Fruit fly (Drosophila melanogaster) whole organism, embryonic: Measurements from ENCODE around the gene Srg3.
A peak's percentile ranks its signal among the peaks of the same experiment; 100 is the strongest.

ENCODE experiments used
- Abd-B ChIP-seq: fragments of 200-800 bp; sonication (Bioruptor generic); optimal IDR thresholded peaks from 2 replicates; lab custom pipeline; 2018; ENCODE audit warnings: missing biosample characterization, mild to moderate bottlenecking, missing genetic modification characterization, moderate library complexity
- Asciz ChIP-seq: fragments of 200-800 bp; sonication (Bioruptor generic); optimal IDR thresholded peaks from 2 replicates; lab custom pipeline; 2017; ENCODE audit warnings: missing biosample characterization, mild to moderate bottlenecking, missing genetic modification characterization, missing genetic modification reagents
- Blimp-1 ChIP-seq: fragments of 200-800 bp; sonication (Bioruptor generic); optimal IDR thresholded peaks from 3 replicates; lab custom pipeline; 2018; ENCODE audit warnings: missing biosample characterization, missing genetic modification characterization, mild to moderate bottlenecking, moderate library complexity, missing genetic modification reagents
- CG10209 ChIP-seq: fragments of 200-800 bp; sonication (Bioruptor generic); optimal IDR thresholded peaks from 3 replicates; lab custom pipeline; 2017; ENCODE audit warnings: missing biosample characterization, mild to moderate bottlenecking, missing genetic modification characterization, missing genetic modification reagents
- CG10274 ChIP-seq: fragments of 200-800 bp; sonication (Bioruptor generic); optimal IDR thresholded peaks from 3 replicates; lab custom pipeline; 2017; ENCODE audit warnings: missing biosample characterization, mild to moderate bottlenecking, missing genetic modification characterization
- CG12071 ChIP-seq: fragments of 200-800 bp; sonication (Bioruptor generic); optimal IDR thresholded peaks from 3 replicates; lab custom pipeline; 2018; ENCODE audit warnings: missing biosample characterization, mild to moderate bottlenecking, missing genetic modification characterization
- CG12299 ChIP-seq: fragments of 200-800 bp; sonication (Bioruptor generic); optimal IDR thresholded peaks from 2 replicates; lab custom pipeline; 2018; ENCODE audit warnings: missing biosample characterization, mild to moderate bottlenecking, missing genetic modification characterization
- CG14014 ChIP-seq: fragments of 200-800 bp; sonication (Bioruptor generic); IDR thresholded peaks from 2 replicates; pipeline ENCODE4 v1.3.6; 2022; ENCODE audit warnings: missing biosample characterization, missing genetic modification characterization
- CG15011 ChIP-seq: fragments of 200-800 bp; sonication (Bioruptor generic); optimal IDR thresholded peaks from 3 replicates; lab custom pipeline; 2018; ENCODE audit warnings: missing biosample characterization, mild to moderate bottlenecking, missing genetic modification characterization
- CG15479 ChIP-seq: fragments of 200-800 bp; sonication (Bioruptor generic); optimal IDR thresholded peaks from 3 replicates; lab custom pipeline; 2019; ENCODE audit warnings: missing biosample characterization, mild to moderate bottlenecking, missing genetic modification characterization, moderate library complexity
- CG15601 ChIP-seq: fragments of 200-800 bp; sonication (Bioruptor generic); optimal IDR thresholded peaks from 3 replicates; lab custom pipeline; 2019; ENCODE audit warnings: missing biosample characterization, mild to moderate bottlenecking, missing genetic modification characterization, moderate library complexity
- CG1647 ChIP-seq: fragments of 200-800 bp; sonication (Bioruptor generic); optimal IDR thresholded peaks from 3 replicates; lab custom pipeline; 2016; ENCODE audit warnings: missing biosample characterization, missing genetic modification characterization
- CG16813 ChIP-seq: fragments of 200-800 bp; sonication (Bioruptor generic); IDR thresholded peaks from 3 replicates; pipeline ENCODE4 v1.3.6; 2022; ENCODE audit warnings: missing biosample characterization, missing genetic modification characterization; ENCODE audit not compliant: partially characterized antibody
- CG18011 ChIP-seq: fragments of 200-800 bp; sonication (Bioruptor generic); optimal IDR thresholded peaks from 2 replicates; lab custom pipeline; 2017; ENCODE audit warnings: missing biosample characterization, missing genetic modification characterization, mild to moderate bottlenecking, moderate library complexity, missing genotype
- CG2712 ChIP-seq: fragments of 200-800 bp; optimal IDR thresholded peaks from 3 replicates; lab custom pipeline; 2019; ENCODE audit warnings: missing biosample characterization, mild to moderate bottlenecking, missing genetic modification characterization, moderate library complexity
- CG3407 ChIP-seq: fragments of 200-800 bp; sonication (Bioruptor generic); optimal IDR thresholded peaks from 2 replicates; lab custom pipeline; 2018; ENCODE audit warnings: missing biosample characterization, mild to moderate bottlenecking, missing genetic modification characterization
- CG42726 ChIP-seq: fragments of 200-800 bp; sonication (Bioruptor generic); IDR thresholded peaks from 2 replicates; pipeline ENCODE4 v1.3.6; 2022; ENCODE audit warnings: missing biosample characterization, missing genetic modification characterization; ENCODE audit not compliant: partially characterized antibody
- CG4282 ChIP-seq: fragments of 200-800 bp; sonication (Bioruptor generic); optimal IDR thresholded peaks from 2 replicates; lab custom pipeline; 2016; ENCODE audit warnings: missing biosample characterization, missing genetic modification characterization
- CG4424 ChIP-seq: fragments of 200-800 bp; sonication (Bioruptor generic); optimal IDR thresholded peaks from 3 replicates; lab custom pipeline; 2016; ENCODE audit warnings: missing biosample characterization, missing genetic modification characterization
- CG6683 ChIP-seq: fragments of 200-800 bp; sonication (Bioruptor generic); optimal IDR thresholded peaks from 2 replicates; lab custom pipeline; 2017; ENCODE audit warnings: missing biosample characterization, mild to moderate bottlenecking, missing genetic modification characterization, missing genetic modification reagents
- CG6854 ChIP-seq: fragments of 200-800 bp; sonication (Bioruptor generic); optimal IDR thresholded peaks from 3 replicates; lab custom pipeline; 2017; ENCODE audit warnings: missing biosample characterization, mild to moderate bottlenecking, missing genetic modification characterization
- CG7963 ChIP-seq: fragments of 200-800 bp; sonication (Bioruptor generic); IDR thresholded peaks from 3 replicates; pipeline ENCODE4 v1.3.6; 2022; ENCODE audit warnings: missing biosample characterization, missing genetic modification characterization; ENCODE audit not compliant: partially characterized antibody
- CG8089 ChIP-seq: fragments of 200-800 bp; sonication (Bioruptor generic); optimal IDR thresholded peaks from 3 replicates; lab custom pipeline; 2016; ENCODE audit warnings: missing biosample characterization, missing genetic modification characterization
- CG8290 ChIP-seq, 3 experiments: fragments of 200-800 bp; sonication (Bioruptor generic); optimal IDR thresholded peaks; 2 replicates each; lab custom pipeline; 2016 to 2019; ENCODE audit warnings: missing biosample characterization in 3 of 3, missing genetic modification characterization in 3 of 3, mild to moderate bottlenecking in 2 of 3, moderate library complexity in 1 of 3
- CG8478 ChIP-seq: fragments of >200 bp; optimal IDR thresholded peaks from 2 replicates; lab custom pipeline; 2018
- CG8765 ChIP-seq: fragments of 200-800 bp; sonication (Bioruptor generic); IDR thresholded peaks from 2 replicates; pipeline ENCODE4 v1.3.6; 2022; ENCODE audit warnings: missing biosample characterization, missing genetic modification characterization
- CG9932 ChIP-seq: fragments of 200-800 bp; sonication (Bioruptor generic); IDR thresholded peaks from 2 replicates; pipeline ENCODE4 v1.3.6; 2022; ENCODE audit warnings: missing biosample characterization, missing genetic modification characterization
- CrebB ChIP-seq: fragments of 200-800 bp; sonication (Bioruptor generic); optimal IDR thresholded peaks from 3 replicates; lab custom pipeline; 2018; ENCODE audit warnings: missing biosample characterization, mild to moderate bottlenecking, missing genetic modification characterization
- E2f1 ChIP-seq: fragments of 200-800 bp; sonication (Bioruptor generic); IDR thresholded peaks from 2 replicates; pipeline ENCODE4 v1.3.6; 2022; ENCODE audit warnings: missing biosample characterization, missing genetic modification characterization
- Eip74EF ChIP-seq, 2 experiments: fragments of 200-800 bp in 1 of 2; fragments of >200 bp in 1 of 2; sonication (Bioruptor generic) in 1 of 2; optimal IDR thresholded peaks; 2 replicates each; lab custom pipeline; 2017 to 2019; ENCODE audit warnings: missing biosample characterization in 2 of 2, missing genetic modification characterization in 2 of 2, mild to moderate bottlenecking in 1 of 2, moderate library complexity in 1 of 2
- HLH54F ChIP-seq: fragments of 200-800 bp; sonication (Bioruptor generic); optimal IDR thresholded peaks from 3 replicates; lab custom pipeline; 2016; ENCODE audit warnings: missing biosample characterization, missing genetic modification characterization
- Hmr ChIP-seq: fragments of 200-800 bp; sonication (Bioruptor generic); optimal IDR thresholded peaks from 3 replicates; lab custom pipeline; 2017; ENCODE audit warnings: mild to moderate bottlenecking, missing biosample characterization, missing genetic modification reagents, missing genetic modification characterization
- NfI ChIP-seq: fragments of 200-800 bp; sonication (Bioruptor generic); optimal IDR thresholded peaks from 3 replicates; lab custom pipeline; 2018; ENCODE audit warnings: missing biosample characterization, mild to moderate bottlenecking, missing genetic modification characterization, moderate library complexity
- TFAM ChIP-seq: fragments of 200-800 bp; sonication (Bioruptor generic); optimal IDR thresholded peaks from 2 replicates; lab custom pipeline; 2017; ENCODE audit warnings: missing biosample characterization, missing genetic modification characterization, inconsistent platforms
- bsh ChIP-seq, 2 experiments: fragments of 200-800 bp; sonication (Bioruptor generic); optimal IDR thresholded peaks; 2 replicates each; lab custom pipeline; 2017 to 2018; ENCODE audit warnings: mild to moderate bottlenecking in 2 of 2, missing biosample characterization in 2 of 2, missing genetic modification characterization in 2 of 2, moderate library complexity in 1 of 2
- cad ChIP-seq: fragments of >200 bp; optimal IDR thresholded peaks from 2 replicates; lab custom pipeline; 2017; ENCODE audit warnings: missing biosample characterization, missing genetic modification characterization
- cas ChIP-seq: fragments of 200-800 bp; sonication (Bioruptor generic); IDR thresholded peaks from 2 replicates; pipeline ENCODE4 v1.3.6; 2022; ENCODE audit warnings: missing biosample characterization, missing genetic modification characterization
- chinmo ChIP-seq: fragments of 200-800 bp; sonication (Bioruptor generic); IDR thresholded peaks from 4 replicates; pipeline ENCODE4 v1.3.6; 2022; ENCODE audit warnings: missing biosample characterization, missing genetic modification characterization; ENCODE audit not compliant: partially characterized antibody
- dati ChIP-seq: fragments of 200-800 bp; sonication (Bioruptor generic); IDR thresholded peaks from 2 replicates; pipeline ENCODE4 v1.3.6; 2022; ENCODE audit warnings: missing biosample characterization, missing genetic modification characterization
- ewg ChIP-seq: fragments of 200-800 bp; sonication (Bioruptor generic); optimal IDR thresholded peaks from 3 replicates; lab custom pipeline; 2017; ENCODE audit warnings: mild to moderate bottlenecking, missing biosample characterization, missing genetic modification reagents, missing genetic modification characterization
- ftz-f1 ChIP-seq: fragments of 200-800 bp; sonication (Bioruptor generic); optimal IDR thresholded peaks from 2 replicates; lab custom pipeline; 2016; ENCODE audit warnings: missing biosample characterization, missing genetic modification characterization
- mld ChIP-seq: fragments of 200-800 bp; sonication (Bioruptor generic); IDR thresholded peaks from 3 replicates; pipeline ENCODE4 v1.3.6; 2022; ENCODE audit warnings: missing biosample characterization, missing genetic modification characterization; ENCODE audit not compliant: partially characterized antibody
- oc ChIP-seq: fragments of 200-800 bp; sonication (Bioruptor generic); optimal IDR thresholded peaks from 2 replicates; lab custom pipeline; 2018; ENCODE audit warnings: missing biosample characterization, mild to moderate bottlenecking, missing genetic modification characterization, moderate library complexity
- pb ChIP-seq: fragments of 200-800 bp; sonication (Bioruptor generic); optimal IDR thresholded peaks from 3 replicates; lab custom pipeline; 2016; ENCODE audit warnings: missing biosample characterization, missing genetic modification characterization
- slbo ChIP-seq: fragments of 200-800 bp; sonication (Bioruptor generic); IDR thresholded peaks from 2 replicates; pipeline ENCODE4 v1.3.6; 2022; ENCODE audit warnings: missing biosample characterization, missing genetic modification characterization
- stc ChIP-seq: fragments of 200-800 bp; sonication (Bioruptor generic); IDR thresholded peaks from 2 replicates; pipeline ENCODE4 v1.3.6; 2022; ENCODE audit warnings: missing biosample characterization, missing genetic modification characterization
- tx ChIP-seq: fragments of 200-800 bp; sonication (Bioruptor generic); optimal IDR thresholded peaks from 2 replicates; lab custom pipeline; 2016; ENCODE audit warnings: missing biosample characterization, missing genetic modification characterization

Gene Srg3

DNA sequence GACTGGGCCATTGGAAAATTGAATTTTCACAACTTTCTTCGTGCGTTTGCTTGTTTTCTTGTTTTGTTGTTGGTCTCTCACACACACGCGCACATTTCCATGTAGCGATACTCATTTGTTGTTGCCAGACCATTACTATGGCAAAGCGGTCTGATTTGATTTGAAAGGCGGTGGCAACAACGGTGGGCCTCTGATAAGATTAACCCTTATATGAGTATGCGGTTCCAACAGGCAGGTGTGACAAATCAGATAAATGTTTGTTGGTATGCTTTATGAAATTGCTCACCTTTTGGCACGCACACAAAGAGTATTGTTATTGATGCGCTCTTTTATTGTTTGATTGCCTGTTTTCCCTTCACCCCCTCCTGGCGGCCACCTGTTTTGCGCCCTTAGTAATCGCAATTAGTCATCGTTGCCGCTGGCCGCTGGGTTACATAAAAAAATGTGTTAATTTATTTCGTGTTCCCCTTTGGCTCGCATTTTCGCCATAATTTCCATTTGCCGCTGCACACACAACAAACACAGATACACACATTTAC lies 4.3 kb downstream of the Srg3 start (continued):
- TF ChIP-seq CG15479 (GFP tag; lab: Kevin White, UChicago) = no peak
- TF ChIP-seq Abd-B (GFP tag; lab: Kevin White, UChicago) = peak; percentile 6
- TF ChIP-seq tx (GFP tag; lab: Kevin White, UChicago) = no peak
- no peak for TF ChIP-seq CG10209 (GFP tag; lab: Kevin White, UChicago)
- no peak for TF ChIP-seq dati (GFP tag; lab: Robert Waterston, UW)
- no peak for TF ChIP-seq CG6854 (GFP tag; lab: Kevin White, UChicago)
- TF ChIP-seq CG7963 (GFP tag; lab: Robert Waterston, UW) = 0 out of 3 replicates have a peak, but pooled peaks have one; percentile 22
- no peak for TF ChIP-seq CG3407
- no peak for TF ChIP-seq cas (GFP tag; lab: Robert Waterston, UW)
- TF ChIP-seq CG4282 (GFP tag; lab: Kevin White, UChicago) = no peak
- TF ChIP-seq CG12299 (tag; lab: Kevin White, UChicago) = no peak
- no peak for TF ChIP-seq ewg (GFP tag; lab: Kevin White, UChicago)
- TF ChIP-seq CG4424 = no peak
- peak; percentile 78; the same call in 2 of the 4 replicates for TF ChIP-seq chinmo (GFP tag; lab: Robert Waterston, UW)
- TF ChIP-seq CG8765 (GFP tag; lab: Robert Waterston, UW) = no peak
- TF ChIP-seq Asciz (GFP tag; lab: Kevin White, UChicago) = no peak
- no peak for TF ChIP-seq HLH54F (GFP tag; lab: Kevin White, UChicago)
- TF ChIP-seq Hmr (GFP tag; lab: Kevin White, UChicago) = peak; percentile 36
- TF ChIP-seq Blimp-1 (GFP tag; lab: Kevin White, UChicago) = no peak

DNA sequence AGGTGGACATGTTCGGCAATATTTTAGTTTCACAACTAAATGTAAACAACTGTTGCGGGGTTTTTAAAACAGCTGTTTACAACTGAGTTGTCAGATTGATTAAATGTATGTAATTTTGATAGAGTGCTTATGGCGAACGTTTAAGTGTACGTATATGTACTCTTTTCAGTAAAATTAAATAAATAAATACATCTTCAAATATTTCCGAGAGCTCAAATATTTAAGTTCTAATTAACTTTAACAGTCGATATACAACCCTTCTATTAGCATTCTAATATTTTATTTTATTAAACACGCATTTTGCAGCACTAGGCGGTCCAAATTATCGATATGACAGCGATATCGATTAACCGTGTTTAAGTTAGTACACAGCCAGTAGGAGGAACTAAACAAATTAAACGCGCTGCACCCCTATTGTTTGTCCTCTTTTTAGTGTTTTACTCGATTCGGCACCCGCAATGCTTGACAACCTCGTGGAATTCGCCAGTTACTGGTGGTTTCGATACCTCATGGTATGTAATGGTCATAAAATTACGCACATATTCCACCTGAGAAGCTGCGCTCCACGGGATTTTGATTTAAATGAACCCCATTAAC lies 8.6 kb downstream of the Srg3 start, which contains the start of the genes CG3448 and ghi:
Gene CG3448, minus strand, starts transcription at position 51 of the 597 bp plus-strand sequence.
Gene ghi, plus strand, starts transcription at position 355 of the 597 bp plus-strand sequence.
- TF ChIP-seq CG9932 (GFP tag; lab: Robert Waterston, UW) (peak; percentile 61), TFAM (GFP tag; lab: Kevin White, UChicago) (no peak), CG14014 (GFP tag; lab: Robert Waterston, UW) (no peak), mld (GFP tag; lab: Robert Waterston, UW) (no peak), CG8290 (GFP tag; optimal IDR thresholded peaks at IDR 0.05; lab: Kevin White, UChicago) (peak; percentile 3), CG8290 (tag; optimal IDR thresholded peaks at IDR 0.05; lab: Kevin White, UChicago) (peak in 1 of 2 experiments; percentile 65), slbo (GFP tag; lab: Robert Waterston, UW) (peak; percentile 36; the same call in 1 of the 2 replicates), oc (tag; lab: Kevin White, UChicago) (no peak), NfI (GFP tag; lab: Kevin White, UChicago) (peak; percentile 35), CG2712 (tag; lab: Kevin White, UChicago) (peak; percentile 72), CG15011 (GFP tag; lab: Kevin White, UChicago) (peak; percentile 51), CG8089 (GFP tag; lab: Kevin White, UChicago) (no peak), bsh (GFP tag; optimal IDR thresholded peaks at IDR 0.05; lab: Kevin White, UChicago) (peak in 1 of 2 experiments; percentile 40), CG12071 (no peak), ftz-f1 (GFP tag; lab: Kevin White, UChicago) (no peak), Eip74EF (GFP tag; optimal IDR thresholded peaks at IDR 0.05; lab: Kevin White, UChicago) (peak; percentile 1 to 54), CG16813 (GFP tag; lab: Robert Waterston, UW) (peak; percentile 72), pb (GFP tag; lab: Kevin White, UChicago) (no peak), CG10274 (GFP tag; lab: Kevin White, UChicago) (no peak), E2f1 (GFP tag; lab: Robert Waterston, UW) (peak; percentile 15; the same call in 1 of the 2 replicates), CG18011 (GFP tag; lab: Kevin White, UChicago) (peak; percentile 46), CG8478 (lab: Kevin White, UChicago) (no peak), stc (peak; percentile 58), CG42726 (GFP tag; lab: Robert Waterston, UW) (no peak), CrebB (no peak), cad (GFP tag; lab: Kevin White, UChicago) (peak; percentile 31), CG6683 (GFP tag; lab: Kevin White, UChicago) (peak; percentile 37), CG1647 (GFP tag; lab: Kevin White, UChicago) (no peak), CG15601 (peak; percentile 45), HLH54F (GFP tag; lab: Kevin White, UChicago) (no peak)
